Worm (Caenorhabditis elegans) whole organism, L2 larva: ENCODE measurements around the gene srbc-2.
"Not testable (repeated sequence)": the region's sequence is repeated elsewhere in the genome, so short reads cannot be mapped to it uniquely, and the experiment has no call there.

Experiments used
- C34F6.9 ChIP-seq: fragments of 150-350 bp; optimal IDR thresholded peaks from 2 replicates; lab custom pipeline; 2014; ENCODE audit warnings: missing biosample characterization, missing genetic modification characterization
- F13H6.1 ChIP-seq: sonication (generic microtip); optimal IDR thresholded peaks from 2 replicates; lab custom pipeline; 2016; ENCODE audit warnings: missing genetic modification characterization, missing compliant biosample characterization
- Y55F3AM.14 ChIP-seq: fragments of 200-800 bp; sonication (Bioruptor generic); optimal IDR thresholded peaks from 2 replicates; lab custom pipeline; 2018; ENCODE audit warnings: mild to moderate bottlenecking, missing genetic modification characterization, missing compliant biosample characterization
- ZK546.5 ChIP-seq: sonication (generic microtip); optimal IDR thresholded peaks from 2 replicates; lab custom pipeline; 2017; ENCODE audit warnings: missing biosample characterization, missing genetic modification characterization
- alr-1 ChIP-seq: fragments of 150-350 bp; optimal IDR thresholded peaks from 2 replicates; lab custom pipeline; 2014; ENCODE audit warnings: missing biosample characterization, missing genetic modification characterization
- aly-2 ChIP-seq: fragments of 150-350 bp; optimal IDR thresholded peaks from 2 replicates; lab custom pipeline; 2014; ENCODE audit warnings: missing biosample characterization, missing genetic modification characterization
- ama-1 ChIP-seq: fragments of 150-350 bp; optimal IDR thresholded peaks from 2 replicates; lab custom pipeline; 2018; ENCODE audit warnings: inconsistent platforms
- blmp-1 ChIP-seq: sonication (generic microtip); optimal IDR thresholded peaks from 2 replicates; lab custom pipeline; 2017; ENCODE audit warnings: missing genetic modification characterization, mild to moderate bottlenecking, missing compliant biosample characterization, antibody characterized with exemption, moderate library complexity; ENCODE audit not compliant: insufficient read depth
- ceh-16 ChIP-seq: fragments of 150-350 bp; optimal IDR thresholded peaks from 2 replicates; lab custom pipeline; 2014; ENCODE audit warnings: missing biosample characterization, missing genetic modification characterization
- ceh-82 ChIP-seq: fragments of 150-350 bp; optimal IDR thresholded peaks from 2 replicates; lab custom pipeline; 2014; ENCODE audit warnings: missing biosample characterization, missing genetic modification characterization
- crh-2 ChIP-seq: sonication (generic microtip); optimal IDR thresholded peaks from 2 replicates; lab custom pipeline; 2017; ENCODE audit warnings: missing biosample characterization, missing genetic modification characterization
- dmd-4 ChIP-seq: sonication (generic microtip); optimal IDR thresholded peaks from 2 replicates; lab custom pipeline; 2017; ENCODE audit warnings: missing biosample characterization, missing genetic modification characterization
- egl-27 ChIP-seq: sonication (generic microtip); optimal IDR thresholded peaks from 3 replicates; lab custom pipeline; 2017; ENCODE audit warnings: missing biosample characterization, missing genetic modification reagents, missing genetic modification characterization
- elt-1 ChIP-seq: fragments of 150-350 bp; optimal IDR thresholded peaks from 2 replicates; lab custom pipeline; 2014; ENCODE audit warnings: missing biosample characterization, missing genetic modification characterization
- elt-3 ChIP-seq: sonication (generic microtip); optimal IDR thresholded peaks from 2 replicates; lab custom pipeline; 2017; ENCODE audit warnings: missing biosample characterization, missing genetic modification characterization
- fos-1 ChIP-seq: fragments of 150-350 bp; optimal IDR thresholded peaks from 2 replicates; lab custom pipeline; 2014; ENCODE audit warnings: missing biosample characterization, missing genetic modification characterization
- gmeb-1 ChIP-seq: fragments of 150-350 bp; optimal IDR thresholded peaks from 2 replicates; lab custom pipeline; 2014; ENCODE audit warnings: missing biosample characterization, missing genetic modification characterization
- lin-13 ChIP-seq: fragments of 150-350 bp; optimal IDR thresholded peaks from 2 replicates; lab custom pipeline; 2014; ENCODE audit warnings: missing biosample characterization, missing genetic modification reagents, missing genetic modification characterization
- lsy-2 ChIP-seq, 2 experiments: fragments of 150-350 bp in 1 of 2; sonication (generic microtip) in 1 of 2; optimal IDR thresholded peaks; 2 replicates each; lab custom pipeline; 2014 to 2017; ENCODE audit warnings: missing biosample characterization in 2 of 2, missing genetic modification characterization in 2 of 2
- mbf-1 ChIP-seq: sonication (generic microtip); optimal IDR thresholded peaks from 2 replicates; lab custom pipeline; 2017; ENCODE audit warnings: missing biosample characterization, missing genetic modification characterization
- mdl-1 ChIP-seq, 2 experiments: fragments of 150-350 bp in 1 of 2; sonication (generic microtip) in 1 of 2; optimal IDR thresholded peaks; 2 replicates each; lab custom pipeline; 2017; ENCODE audit warnings: missing biosample characterization in 2 of 2, missing genetic modification characterization in 2 of 2
- nhr-10 ChIP-seq: sonication (generic microtip); optimal IDR thresholded peaks from 2 replicates; lab custom pipeline; 2017; ENCODE audit warnings: missing biosample characterization, missing genetic modification characterization
- nhr-11 ChIP-seq: fragments of 150-350 bp; optimal IDR thresholded peaks from 2 replicates; lab custom pipeline; 2014; ENCODE audit warnings: missing biosample characterization, missing genetic modification characterization
- nhr-129 ChIP-seq: fragments of 150-350 bp; optimal IDR thresholded peaks from 2 replicates; lab custom pipeline; 2014; ENCODE audit warnings: missing biosample characterization, missing genetic modification characterization
- nhr-21 ChIP-seq: fragments of 150-350 bp; optimal IDR thresholded peaks from 2 replicates; lab custom pipeline; 2014; ENCODE audit warnings: missing biosample characterization, missing genetic modification characterization
- nhr-23 ChIP-seq: fragments of 150-350 bp; optimal IDR thresholded peaks from 2 replicates; lab custom pipeline; 2014; ENCODE audit warnings: missing biosample characterization, missing genetic modification reagents, missing genetic modification characterization
- nhr-237 ChIP-seq: fragments of 150-350 bp; optimal IDR thresholded peaks from 2 replicates; lab custom pipeline; 2014; ENCODE audit warnings: missing biosample characterization, missing genetic modification characterization
- nhr-25 ChIP-seq: fragments of 150-350 bp; sonication (generic microtip); optimal IDR thresholded peaks from 3 replicates; lab custom pipeline; 2014; ENCODE audit warnings: missing biosample characterization, missing genetic modification characterization
- nhr-77 ChIP-seq: fragments of 150-350 bp; optimal IDR thresholded peaks from 2 replicates; lab custom pipeline; 2014; ENCODE audit warnings: missing biosample characterization, missing genetic modification characterization
- peb-1 ChIP-seq: fragments of 150-350 bp; optimal IDR thresholded peaks from 2 replicates; lab custom pipeline; 2014; ENCODE audit warnings: missing biosample characterization, missing genetic modification characterization
- sem-4 ChIP-seq: fragments of 150-350 bp; optimal IDR thresholded peaks from 2 replicates; lab custom pipeline; 2014; ENCODE audit warnings: missing biosample characterization, missing genetic modification reagents, missing genetic modification characterization
- skn-1 ChIP-seq: sonication (generic microtip); optimal IDR thresholded peaks from 2 replicates; lab custom pipeline; 2017; ENCODE audit warnings: missing biosample characterization, missing genetic modification characterization
- sma-3 ChIP-seq: sonication (generic microtip); optimal IDR thresholded peaks from 2 replicates; lab custom pipeline; 2016; ENCODE audit warnings: missing genetic modification reagents, missing genetic modification characterization, missing compliant biosample characterization
- sma-9 ChIP-seq, 2 experiments: fragments of 150-350 bp in 1 of 2; sonication (generic microtip) in 1 of 2; optimal IDR thresholded peaks; 2 replicates each; lab custom pipeline; 2014 to 2016; ENCODE audit warnings: missing genetic modification characterization in 2 of 2, mild to moderate bottlenecking in 1 of 2, missing biosample characterization in 1 of 2, missing compliant biosample characterization in 1 of 2, missing genetic modification reagents in 1 of 2, moderate library complexity in 1 of 2
- snpc-4 ChIP-seq: fragments of 150-350 bp; optimal IDR thresholded peaks from 2 replicates; lab custom pipeline; 2014; ENCODE audit warnings: missing biosample characterization, missing genetic modification characterization
- unc-39 ChIP-seq: fragments of 150-350 bp; optimal IDR thresholded peaks from 2 replicates; lab custom pipeline; 2014; ENCODE audit warnings: missing biosample characterization, missing genetic modification characterization
- unc-55 ChIP-seq: fragments of 150-350 bp; sonication (generic microtip); optimal IDR thresholded peaks from 3 replicates; lab custom pipeline; 2014; ENCODE audit warnings: missing biosample characterization, missing genetic modification reagents, missing genetic modification characterization
- unc-62 ChIP-seq: fragments of 150-350 bp; optimal IDR thresholded peaks from 2 replicates; lab custom pipeline; 2014; ENCODE audit warnings: missing biosample characterization, missing genetic modification reagents, missing genetic modification characterization
- ztf-1 ChIP-seq: fragments of 200-800 bp; sonication (Bioruptor generic); conservative IDR thresholded peaks from 2 replicates; pipeline ENCODE4 v1.3.6; 2022; ENCODE audit warnings: missing genetic modification characterization, missing compliant biosample characterization
- ztf-11 ChIP-seq: sonication (generic microtip); optimal IDR thresholded peaks from 2 replicates; lab custom pipeline; 2017; ENCODE audit warnings: missing biosample characterization, missing genetic modification characterization
- ztf-4 ChIP-seq: fragments of 150-350 bp; optimal IDR thresholded peaks from 2 replicates; lab custom pipeline; 2014; ENCODE audit warnings: missing biosample characterization, missing genetic modification characterization

The srbc-2 gene

DNA sequence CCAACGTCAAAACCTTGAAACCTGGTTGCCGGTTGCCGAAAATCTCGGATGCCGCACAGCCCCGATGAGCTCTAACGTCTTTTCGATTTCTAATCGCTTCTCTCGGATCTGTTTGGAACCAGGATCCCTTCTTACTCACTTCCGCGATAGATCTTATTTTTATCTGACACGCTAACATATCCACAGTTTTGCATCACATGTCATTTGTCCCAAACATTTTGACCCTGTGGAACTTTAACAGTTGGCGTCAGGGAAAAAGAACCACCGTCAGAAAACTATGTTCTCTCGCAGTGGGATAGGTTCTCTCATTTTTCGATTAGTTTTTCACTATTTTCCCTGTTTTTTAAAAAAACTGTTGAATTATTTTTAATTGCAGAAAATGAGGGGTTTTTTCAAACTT, 21.4 kb upstream of the srbc-2 start, which contains the start of gene T20D4.11:
T20D4.11 (plus strand) TSS at position 377 of the 400 bp plus-strand sequence.
- TF ChIP-seq ztf-1 (GFP tag; lab: Robert Waterston, UW) (no peak), lsy-2 (tag; optimal IDR thresholded peaks at IDR 0.05; lab: Kevin White, UChicago) (peak in 1 of 2 experiments; percentile 32), nhr-23 (tag; lab: Kevin White, UChicago) (no peak), C34F6.9 (tag; lab: Kevin White, UChicago) (peak; percentile 0), sma-9 (GFP tag; optimal IDR thresholded peaks at IDR 0.05; lab: Kevin White, UChicago) (peak; percentile 77), sma-9 (tag; optimal IDR thresholded peaks at IDR 0.05; lab: Kevin White, UChicago) (no peak), nhr-77 (tag; lab: Kevin White, UChicago) (no peak)

DNA sequence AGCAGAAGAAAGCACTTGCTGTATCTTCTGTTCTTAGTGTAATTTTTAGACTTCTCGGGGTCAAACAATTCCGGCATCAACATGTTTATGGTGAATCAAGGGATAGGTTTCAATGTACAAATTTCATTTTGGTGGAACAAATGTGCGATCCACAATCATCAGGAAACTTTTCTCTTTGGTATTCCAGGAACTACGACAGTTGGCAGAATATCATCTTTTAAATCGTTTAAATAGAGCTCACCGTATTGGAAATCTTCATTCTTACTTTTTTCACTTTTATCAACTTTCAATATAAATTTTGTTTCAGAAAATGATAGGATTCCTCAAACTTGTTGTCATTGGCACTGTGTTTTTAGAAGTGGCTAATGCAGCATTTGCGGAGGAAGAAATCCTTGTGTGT, 19.9 kb upstream of the srbc-2 start, which contains the start of gene T20D4.12:
T20D4.12 (plus strand) TSS at position 301 of the 400 bp plus-strand sequence.
- not testable (repeated sequence) for TF ChIP-seq elt-1, dmd-4, nhr-77 (tag; lab: Kevin White, UChicago)

DNA sequence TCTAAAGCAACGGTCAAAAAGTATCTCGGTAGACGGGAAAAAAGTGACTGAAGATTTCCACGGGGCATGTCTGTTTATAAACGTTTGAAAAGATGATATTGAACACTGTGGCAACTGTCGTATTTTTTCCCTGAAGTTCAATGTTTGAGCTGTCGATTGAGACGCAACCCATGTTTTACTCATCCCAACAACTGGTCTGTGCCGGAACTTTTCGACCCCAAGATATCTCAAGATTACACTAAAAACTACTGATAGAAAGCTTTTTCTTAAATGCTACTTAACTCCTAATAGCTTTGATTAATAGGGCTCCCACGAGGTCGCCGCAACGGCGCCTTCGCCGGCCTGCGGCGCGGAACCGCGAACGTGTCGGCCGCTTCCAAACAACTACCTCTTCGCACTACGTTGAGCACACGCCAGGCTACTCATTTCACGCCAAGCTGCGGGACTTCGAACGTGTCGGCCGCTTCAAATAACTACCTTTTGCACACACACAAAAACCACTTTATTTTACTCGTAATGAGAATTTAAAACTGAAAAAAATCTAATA, 17.9 kb upstream of the srbc-2 start, which contains the start of gene T20D4.15:
T20D4.15 (minus strand) TSS at position 51 of the 547 bp plus-strand sequence.
- no peak for TF ChIP-seq nhr-21 (tag; lab: Kevin White, UChicago)
- peak; percentile 66 for TF ChIP-seq sma-9 (GFP tag; optimal IDR thresholded peaks at IDR 0.05; lab: Kevin White, UChicago)
- TF ChIP-seq sma-9 (tag; optimal IDR thresholded peaks at IDR 0.05; lab: Kevin White, UChicago), result no peak
- no peak for TF ChIP-seq ztf-4 (tag; lab: Kevin White, UChicago)
- TF ChIP-seq elt-1 (tag; lab: Kevin White, UChicago), result no peak
- TF ChIP-seq ceh-16, result no peak
- no peak for TF ChIP-seq nhr-10 (tag; lab: Kevin White, UChicago)
- TF ChIP-seq lsy-2 (tag; optimal IDR thresholded peaks at IDR 0.05; lab: Kevin White, UChicago), result no peak

DNA sequence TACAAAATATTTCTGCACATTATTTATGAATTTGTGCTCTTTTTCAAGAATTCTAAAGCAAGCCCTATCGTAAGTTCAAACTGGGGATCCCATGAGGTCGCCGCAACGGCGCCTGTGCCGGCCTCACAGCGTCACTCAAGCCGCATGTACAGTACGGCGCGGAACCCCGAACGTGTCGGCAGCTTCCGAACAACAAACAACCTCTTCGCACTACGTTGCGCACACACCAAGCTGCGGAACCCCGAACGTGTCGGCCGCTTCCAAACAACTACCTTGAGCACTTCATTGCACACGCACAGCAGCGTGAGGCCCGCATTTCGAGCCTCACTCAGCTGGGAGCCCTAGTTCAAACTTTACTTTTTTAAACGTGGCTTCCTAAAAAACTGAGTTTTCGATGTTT, 17.2 kb upstream of the srbc-2 start:
- TF ChIP-seq ztf-4 (tag; lab: Kevin White, UChicago) (no peak), skn-1 (no peak), lin-13 (no peak), elt-3 (no peak), ceh-82 (tag; lab: Kevin White, UChicago) (no peak)

DNA sequence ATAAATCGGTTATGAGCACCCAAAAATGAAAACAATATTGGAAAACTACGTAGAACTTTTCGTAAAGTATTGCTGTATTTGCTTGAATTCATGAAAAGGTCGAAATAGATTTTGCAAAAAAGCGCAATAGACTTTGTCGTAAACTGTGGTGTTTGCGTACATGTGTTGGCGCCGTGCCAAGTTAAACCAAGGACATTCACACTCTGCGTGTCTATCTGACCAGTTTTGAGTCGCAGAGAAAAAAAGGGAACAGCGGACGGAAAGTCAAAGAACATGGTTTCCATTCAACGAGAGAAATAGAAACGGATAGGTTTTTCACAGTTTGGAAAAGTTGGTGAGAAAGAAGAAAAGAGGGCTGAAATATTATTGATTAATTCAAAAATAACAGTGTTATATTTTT, 14.1 kb upstream of the srbc-2 start:
- TF ChIP-seq ama-1 (lab: Kevin White, UChicago), result no peak
- TF ChIP-seq unc-55 (GFP tag; lab: Kevin White, UChicago), result peak; percentile 63
- TF ChIP-seq nhr-237 (tag; lab: Kevin White, UChicago), result no peak
- peak; percentile 29 for TF ChIP-seq blmp-1
- no peak for TF ChIP-seq peb-1 (tag; lab: Kevin White, UChicago)
- TF ChIP-seq ceh-16, result no peak
- TF ChIP-seq gmeb-1 (tag; lab: Kevin White, UChicago), result peak; percentile 73
- TF ChIP-seq ZK546.5 (tag; lab: Kevin White, UChicago), result no peak
- TF ChIP-seq C34F6.9 (tag; lab: Kevin White, UChicago), result peak; percentile 86
- TF ChIP-seq skn-1, result no peak
- TF ChIP-seq nhr-77 (tag; lab: Kevin White, UChicago), result no peak
- peak; percentile 84 for TF ChIP-seq crh-2 (tag; lab: Kevin White, UChicago)
- peak; percentile 90 for TF ChIP-seq F13H6.1
- TF ChIP-seq nhr-21 (tag; lab: Kevin White, UChicago), result peak; percentile 84
- peak; percentile 90 for TF ChIP-seq egl-27
- TF ChIP-seq lsy-2 (tag; optimal IDR thresholded peaks at IDR 0.05; lab: Kevin White, UChicago), result peak; percentile 51 to 85
- TF ChIP-seq mbf-1 (tag; lab: Kevin White, UChicago), result no peak
- no peak for TF ChIP-seq aly-2 (tag; lab: Kevin White, UChicago)
- no peak for TF ChIP-seq nhr-10 (tag; lab: Kevin White, UChicago)
- TF ChIP-seq ceh-82 (tag; lab: Kevin White, UChicago), result no peak
- peak; percentile 56 for TF ChIP-seq Y55F3AM.14 (GFP tag; lab: Kevin White, UChicago)
- peak; percentile 89 for TF ChIP-seq nhr-129 (tag; lab: Kevin White, UChicago)
- no peak for TF ChIP-seq nhr-11 (tag; lab: Kevin White, UChicago)
- no peak for TF ChIP-seq alr-1 (tag; lab: Kevin White, UChicago)
- peak; percentile 89 for TF ChIP-seq fos-1
- no peak for TF ChIP-seq nhr-23 (tag; lab: Kevin White, UChicago)
- peak; percentile 73 for TF ChIP-seq sem-4
- peak; percentile 88 for TF ChIP-seq sma-3 (GFP tag; lab: Kevin White, UChicago)
- TF ChIP-seq mdl-1 (tag; optimal IDR thresholded peaks at IDR 0.05; lab: Kevin White, UChicago), result peak in 1 of 2 experiments; percentile 60
- no peak for TF ChIP-seq unc-62 (GFP tag; lab: Kevin White, UChicago)
- no peak for TF ChIP-seq unc-39 (tag; lab: Kevin White, UChicago)
- no peak for TF ChIP-seq ztf-11 (tag; lab: Kevin White, UChicago)
- peak; percentile 76 for TF ChIP-seq lin-13
- no peak for TF ChIP-seq ztf-1 (GFP tag; lab: Robert Waterston, UW)
- peak; percentile 99 for TF ChIP-seq sma-9 (GFP tag; optimal IDR thresholded peaks at IDR 0.05; lab: Kevin White, UChicago)
- TF ChIP-seq sma-9 (tag; optimal IDR thresholded peaks at IDR 0.05; lab: Kevin White, UChicago), result peak; percentile 58
- peak; percentile 96 for TF ChIP-seq nhr-25 (tag; lab: Kevin White, UChicago)
- no peak for TF ChIP-seq ztf-4 (tag; lab: Kevin White, UChicago)
- peak; percentile 63 for TF ChIP-seq snpc-4
